Worm (Caenorhabditis elegans) whole organism, L3 larva: Measurements from ENCODE around the gene ZC513.3.

Experiments used
- R02D3.7 ChIP-seq: fragments of 150-350 bp; optimal IDR thresholded peaks from 2 replicates; lab custom pipeline; 2014; ENCODE audit warnings: missing biosample characterization, missing genetic modification characterization
- ZK546.5 ChIP-seq: sonication (generic microtip); optimal IDR thresholded peaks from 2 replicates; lab custom pipeline; 2017; ENCODE audit warnings: missing biosample characterization, missing genetic modification characterization
- aly-2 ChIP-seq: fragments of 150-350 bp; optimal IDR thresholded peaks from 2 replicates; lab custom pipeline; 2014; ENCODE audit warnings: missing biosample characterization, missing genetic modification characterization
- ama-1 ChIP-seq: fragments of 150-350 bp; optimal IDR thresholded peaks from 2 replicates; lab custom pipeline; 2018
- ceh-16 ChIP-seq: sonication (generic microtip); optimal IDR thresholded peaks from 2 replicates; lab custom pipeline; 2017; ENCODE audit warnings: missing biosample characterization, missing genetic modification characterization
- ceh-28 ChIP-seq: fragments of 150-350 bp; optimal IDR thresholded peaks from 2 replicates; lab custom pipeline; 2014; ENCODE audit warnings: missing biosample characterization, missing genetic modification reagents, missing genetic modification characterization
- ceh-82 ChIP-seq: fragments of 150-350 bp; optimal IDR thresholded peaks from 2 replicates; lab custom pipeline; 2014; ENCODE audit warnings: missing biosample characterization, missing genetic modification characterization
- ceh-9 ChIP-seq: sonication (generic microtip); optimal IDR thresholded peaks from 2 replicates; lab custom pipeline; 2018; ENCODE audit warnings: missing biosample characterization, missing genetic modification characterization
- daf-12 ChIP-seq: fragments of 150-350 bp; optimal IDR thresholded peaks from 2 replicates; lab custom pipeline; 2014; ENCODE audit warnings: missing biosample characterization, missing genetic modification reagents, missing genetic modification characterization
- egl-27 ChIP-seq: sonication (generic microtip); optimal IDR thresholded peaks from 4 replicates; lab custom pipeline; 2017; ENCODE audit warnings: missing biosample characterization, missing genetic modification reagents, missing genetic modification characterization
- egl-5 ChIP-seq: fragments of 150-350 bp; optimal IDR thresholded peaks from 2 replicates; lab custom pipeline; 2017; ENCODE audit warnings: missing biosample characterization, missing genetic modification reagents, missing genetic modification characterization, inconsistent platforms
- elt-1 ChIP-seq: fragments of 150-350 bp; optimal IDR thresholded peaks from 2 replicates; lab custom pipeline; 2014; ENCODE audit warnings: missing biosample characterization, missing genetic modification characterization
- elt-2 ChIP-seq: sonication (generic microtip); optimal IDR thresholded peaks from 2 replicates; lab custom pipeline; 2016; ENCODE audit warnings: missing genetic modification reagents, mild to moderate bottlenecking, missing genetic modification characterization, missing compliant biosample characterization
- elt-3 ChIP-seq, 3 experiments: fragments of 150-350 bp in 1 of 3; sonication (generic microtip) in 2 of 3; optimal IDR thresholded peaks; 2 replicates in 2 of 3; 4 replicates in 1 of 3; lab custom pipeline; 2014 to 2017; ENCODE audit warnings: missing biosample characterization in 3 of 3, missing genetic modification characterization in 3 of 3
- eor-1 ChIP-seq, 2 experiments: fragments of 150-350 bp; optimal IDR thresholded peaks; 2 replicates each; lab custom pipeline; 2014 to 2018; ENCODE audit warnings: missing biosample characterization in 2 of 2, missing genetic modification characterization in 2 of 2
- fkh-10 ChIP-seq: sonication (generic microtip); optimal IDR thresholded peaks from 2 replicates; lab custom pipeline; 2017; ENCODE audit warnings: missing biosample characterization, missing genetic modification reagents, missing genetic modification characterization
- fkh-2 ChIP-seq: fragments of 150-350 bp; optimal IDR thresholded peaks from 2 replicates; lab custom pipeline; 2014; ENCODE audit warnings: missing biosample characterization, missing genetic modification reagents, missing genetic modification characterization
- fos-1 ChIP-seq: fragments of 150-350 bp; optimal IDR thresholded peaks from 2 replicates; lab custom pipeline; 2014; ENCODE audit warnings: missing biosample characterization, missing genetic modification characterization
- hmg-11 ChIP-seq: sonication (generic microtip); optimal IDR thresholded peaks from 2 replicates; lab custom pipeline; 2016; ENCODE audit warnings: missing genetic modification characterization, missing compliant biosample characterization
- jun-1 ChIP-seq: fragments of 150-350 bp; optimal IDR thresholded peaks from 2 replicates; lab custom pipeline; 2014; ENCODE audit warnings: missing biosample characterization, missing genetic modification reagents, missing genetic modification characterization
- lin-15B ChIP-seq: fragments of 150-350 bp; optimal IDR thresholded peaks from 2 replicates; lab custom pipeline; 2014; ENCODE audit warnings: missing biosample characterization, missing genetic modification characterization
- lin-39 ChIP-seq: fragments of 150-350 bp; optimal IDR thresholded peaks from 2 replicates; lab custom pipeline; 2018; ENCODE audit warnings: missing biosample characterization, missing genetic modification reagents, missing genetic modification characterization
- lsy-12 ChIP-seq: sonication (generic microtip); optimal IDR thresholded peaks from 2 replicates; lab custom pipeline; 2016; ENCODE audit warnings: mild to moderate bottlenecking, missing genetic modification characterization, missing compliant biosample characterization
- mdl-1 ChIP-seq: fragments of 150-350 bp; optimal IDR thresholded peaks from 2 replicates; lab custom pipeline; 2014; ENCODE audit warnings: missing biosample characterization, missing genetic modification characterization
- mml-1 ChIP-seq: fragments of 150-350 bp; sonication (generic microtip); optimal IDR thresholded peaks from 3 replicates; lab custom pipeline; 2014; ENCODE audit warnings: missing biosample characterization, missing genetic modification characterization
- nfya-1 ChIP-seq: sonication (generic microtip); optimal IDR thresholded peaks from 2 replicates; lab custom pipeline; 2017; ENCODE audit warnings: missing genetic modification characterization, mild to moderate bottlenecking, missing compliant biosample characterization, antibody characterized with exemption, moderate library complexity; ENCODE audit not compliant: insufficient read depth
- nhr-11 ChIP-seq: fragments of 150-350 bp; optimal IDR thresholded peaks from 2 replicates; lab custom pipeline; 2014; ENCODE audit warnings: missing biosample characterization, missing genetic modification characterization
- nhr-12 ChIP-seq: fragments of 150-350 bp; optimal IDR thresholded peaks from 2 replicates; lab custom pipeline; 2014; ENCODE audit warnings: missing biosample characterization, missing genetic modification characterization
- nhr-23 ChIP-seq: fragments of 150-350 bp; optimal IDR thresholded peaks from 2 replicates; lab custom pipeline; 2014; ENCODE audit warnings: missing biosample characterization, missing genetic modification reagents, missing genetic modification characterization
- nhr-237 ChIP-seq: fragments of 150-350 bp; optimal IDR thresholded peaks from 2 replicates; lab custom pipeline; 2014; ENCODE audit warnings: missing biosample characterization, missing genetic modification characterization
- nhr-25 ChIP-seq: sonication (generic microtip); optimal IDR thresholded peaks from 2 replicates; lab custom pipeline; 2017; ENCODE audit warnings: missing biosample characterization, missing genetic modification characterization
- nhr-28 ChIP-seq: fragments of 150-350 bp; optimal IDR thresholded peaks from 2 replicates; lab custom pipeline; 2014; ENCODE audit warnings: missing biosample characterization, missing genetic modification characterization
- nhr-43 ChIP-seq: sonication (generic microtip); optimal IDR thresholded peaks from 2 replicates; lab custom pipeline; 2016; ENCODE audit warnings: mild to moderate bottlenecking, missing genetic modification characterization, missing compliant biosample characterization; ENCODE audit not compliant: poor library complexity, severe bottlenecking
- nhr-67 ChIP-seq: fragments of 150-350 bp; optimal IDR thresholded peaks from 2 replicates; lab custom pipeline; 2014; ENCODE audit warnings: missing biosample characterization, missing genetic modification characterization
- nhr-76 ChIP-seq: fragments of 150-350 bp; sonication (generic microtip); optimal IDR thresholded peaks from 5 replicates; lab custom pipeline; 2014; ENCODE audit warnings: missing biosample characterization, missing genetic modification characterization
- nhr-77 ChIP-seq: fragments of 150-350 bp; optimal IDR thresholded peaks from 2 replicates; lab custom pipeline; 2014; ENCODE audit warnings: missing biosample characterization, missing genetic modification characterization
- pha-4 ChIP-seq: fragments of 150-350 bp; optimal IDR thresholded peaks from 2 replicates; lab custom pipeline; 2014; ENCODE audit warnings: missing biosample characterization, missing genetic modification reagents, missing genetic modification characterization
- pqm-1 ChIP-seq: fragments of 150-350 bp; optimal IDR thresholded peaks from 2 replicates; lab custom pipeline; 2017; ENCODE audit warnings: missing biosample characterization, missing genetic modification characterization, inconsistent platforms
- sea-2 ChIP-seq: fragments of 150-350 bp; sonication (generic microtip); optimal IDR thresholded peaks from 4 replicates; lab custom pipeline; 2014; ENCODE audit warnings: missing biosample characterization, missing genetic modification reagents, missing genetic modification characterization
- skn-1 ChIP-seq: fragments of 150-350 bp; optimal IDR thresholded peaks from 2 replicates; lab custom pipeline; 2014; ENCODE audit warnings: missing biosample characterization, missing genetic modification characterization
- snpc-4 ChIP-seq: fragments of 150-350 bp; optimal IDR thresholded peaks from 2 replicates; lab custom pipeline; 2014; ENCODE audit warnings: missing biosample characterization, missing genetic modification characterization
- tbx-2 ChIP-seq: sonication (generic microtip); optimal IDR thresholded peaks from 2 replicates; lab custom pipeline; 2016; ENCODE audit warnings: mild to moderate bottlenecking, missing genetic modification characterization, missing compliant biosample characterization
- unc-39 ChIP-seq: sonication (generic microtip); optimal IDR thresholded peaks from 4 replicates; lab custom pipeline; 2017; ENCODE audit warnings: missing biosample characterization, missing genetic modification characterization
- unc-62 ChIP-seq: fragments of 150-350 bp; sonication (generic microtip); optimal IDR thresholded peaks from 4 replicates; lab custom pipeline; 2014; ENCODE audit warnings: missing biosample characterization, missing genetic modification reagents, missing genetic modification characterization
- zag-1 ChIP-seq: fragments of 150-350 bp; optimal IDR thresholded peaks from 2 replicates; lab custom pipeline; 2014; ENCODE audit warnings: missing biosample characterization, missing genetic modification characterization
- ztf-11 ChIP-seq: fragments of 150-350 bp; optimal IDR thresholded peaks from 2 replicates; lab custom pipeline; 2014; ENCODE audit warnings: missing biosample characterization, missing genetic modification characterization
- ztf-4 ChIP-seq: fragments of 150-350 bp; optimal IDR thresholded peaks from 2 replicates; lab custom pipeline; 2014; ENCODE audit warnings: missing biosample characterization, missing genetic modification characterization

The ZC513.3 gene

ce11 chrV:8046706-8047105 lies at the start of gene ZC513.3:
ZC513.3 (plus strand) TSS chrV:8047006.
- TF ChIP-seq nhr-11 (tag; lab: Kevin White, UChicago): no peak
- no peak for TF ChIP-seq aly-2 (tag; lab: Kevin White, UChicago)
- no peak for TF ChIP-seq ztf-4 (tag; lab: Kevin White, UChicago)
- no peak for TF ChIP-seq nhr-76 (tag; lab: Kevin White, UChicago)
- TF ChIP-seq pqm-1: no peak

ce11 chrV:8000929-8001513 lies 45.8 kb upstream of the ZC513.3 start, which contains the start of gene Y97E10AR.1:
Y97E10AR.1 (plus strand) TSS chrV:8001463.
- TF ChIP-seq nhr-76 (tag; lab: Kevin White, UChicago) (no peak), nhr-28 (tag; lab: Kevin White, UChicago) (no peak), aly-2 (tag; lab: Kevin White, UChicago) (no peak), jun-1 (peak; percentile 73), nhr-12 (tag; lab: Kevin White, UChicago) (no peak), tbx-2 (tag; lab: Kevin White, UChicago) (no peak), zag-1 (tag; lab: Kevin White, UChicago) (no peak), lin-15B (tag; lab: Kevin White, UChicago) (peak; percentile 62), ZK546.5 (no peak), nhr-25 (tag; lab: Kevin White, UChicago) (peak; percentile 53), nhr-23 (tag; lab: Kevin White, UChicago) (peak; percentile 48), skn-1 (tag; lab: Kevin White, UChicago) (no peak), nhr-67 (tag; lab: Kevin White, UChicago) (no peak), ama-1 (lab: Kevin White, UChicago) (no peak), fos-1 (tag; lab: Kevin White, UChicago) (no peak), ceh-82 (tag; lab: Kevin White, UChicago) (no peak), nhr-43 (tag; lab: Kevin White, UChicago) (no peak), mdl-1 (tag; lab: Kevin White, UChicago) (peak; percentile 73), mml-1 (tag; lab: Kevin White, UChicago) (no peak), elt-2 (tag; lab: Kevin White, UChicago) (peak; percentile 92), unc-39 (tag; lab: Kevin White, UChicago) (no peak), nfya-1 (peak; percentile 82), eor-1 (tag; optimal IDR thresholded peaks at IDR 0.05; lab: Kevin White, UChicago) (no peak), sea-2 (GFP tag; lab: Kevin White, UChicago) (peak; percentile 58), hmg-11 (peak; percentile 73), lin-39 (peak; percentile 14), ceh-9 (tag; lab: Kevin White, UChicago) (no peak), snpc-4 (tag; lab: Kevin White, UChicago) (peak; percentile 76), R02D3.7 (tag; lab: Kevin White, UChicago) (peak; percentile 15), ztf-4 (tag; lab: Kevin White, UChicago) (no peak), nhr-77 (no peak), nhr-237 (tag; lab: Kevin White, UChicago) (no peak), daf-12 (no peak), egl-27 (tag; lab: Kevin White, UChicago) (no peak), egl-5 (tag; lab: Kevin White, UChicago) (no peak), ceh-28 (tag; lab: Kevin White, UChicago) (no peak), elt-1 (tag; lab: Kevin White, UChicago) (peak; percentile 46), elt-3 (tag; optimal IDR thresholded peaks at IDR 0.05; lab: Kevin White, UChicago) (no peak), fkh-2 (peak; percentile 86), nhr-11 (tag; lab: Kevin White, UChicago) (peak; percentile 57), pha-4 (tag; lab: Kevin White, UChicago) (peak; percentile 78), ceh-16 (tag; lab: Kevin White, UChicago) (no peak), unc-62 (GFP tag; lab: Kevin White, UChicago) (peak; percentile 50), lsy-12 (tag; lab: Kevin White, UChicago) (no peak), pqm-1 (peak; percentile 88), ztf-11 (tag; lab: Kevin White, UChicago) (no peak), fkh-10 (GFP tag; lab: Kevin White, UChicago) (peak; percentile 49)
